Worm (Caenorhabditis elegans) whole organism, L2 larva: ENCODE measurements around the gene col-129.

Experiments
- lin-13 ChIP-seq: fragments of 150-350 bp; optimal IDR thresholded peaks from 2 replicates; lab custom pipeline; 2014; ENCODE audit warnings: missing biosample characterization, missing genetic modification reagents, missing genetic modification characterization
- mdl-1 ChIP-seq, 2 experiments: fragments of 150-350 bp in 1 of 2; sonication (generic microtip) in 1 of 2; optimal IDR thresholded peaks; 2 replicates each; lab custom pipeline; 2017; ENCODE audit warnings: missing biosample characterization in 2 of 2, missing genetic modification characterization in 2 of 2
- nhr-237 ChIP-seq: fragments of 150-350 bp; optimal IDR thresholded peaks from 2 replicates; lab custom pipeline; 2014; ENCODE audit warnings: missing biosample characterization, missing genetic modification characterization
- nhr-77 ChIP-seq: fragments of 150-350 bp; optimal IDR thresholded peaks from 2 replicates; lab custom pipeline; 2014; ENCODE audit warnings: missing biosample characterization, missing genetic modification characterization
- zag-1 ChIP-seq: fragments of 150-350 bp; optimal IDR thresholded peaks from 2 replicates; lab custom pipeline; 2014; ENCODE audit warnings: missing biosample characterization, missing genetic modification characterization

- TF ChIP-seq nhr-77 (no peak), mdl-1 (tag; optimal IDR thresholded peaks at IDR 0.05; lab: Kevin White, UChicago) (no peak), nhr-237 (tag; lab: Kevin White, UChicago) (no peak), zag-1 (tag; lab: Kevin White, UChicago) (no peak), lin-13 (GFP tag; lab: Kevin White, UChicago) (no peak)
Measured at ce11 chrIV:12143231-12143630, 33.0 kb upstream of the col-129 start, which contains the start of gene B0001.5.
